Fruit fly (Drosophila melanogaster) whole organism: ENCODE data around the gene Sgs8.

Experiments
- CG8478 ChIP-seq: fragments of >200 bp; optimal IDR thresholded peaks from 2 replicates; lab custom pipeline; 2018; ENCODE audit warnings: inconsistent platforms
- EcR ChIP-seq, 2 experiments: fragments of >200 bp; optimal IDR thresholded peaks; 2 replicates each; lab custom pipeline; 2017; ENCODE audit warnings: missing biosample characterization in 2 of 2, missing genetic modification characterization in 2 of 2, missing genetic modification reagents in 2 of 2
- pan ChIP-seq: fragments of >200 bp; optimal IDR thresholded peaks from 2 replicates; lab custom pipeline; 2017
- psq ChIP-seq: fragments of >200 bp; optimal IDR thresholded peaks from 2 replicates; lab custom pipeline; 2017

DNA sequence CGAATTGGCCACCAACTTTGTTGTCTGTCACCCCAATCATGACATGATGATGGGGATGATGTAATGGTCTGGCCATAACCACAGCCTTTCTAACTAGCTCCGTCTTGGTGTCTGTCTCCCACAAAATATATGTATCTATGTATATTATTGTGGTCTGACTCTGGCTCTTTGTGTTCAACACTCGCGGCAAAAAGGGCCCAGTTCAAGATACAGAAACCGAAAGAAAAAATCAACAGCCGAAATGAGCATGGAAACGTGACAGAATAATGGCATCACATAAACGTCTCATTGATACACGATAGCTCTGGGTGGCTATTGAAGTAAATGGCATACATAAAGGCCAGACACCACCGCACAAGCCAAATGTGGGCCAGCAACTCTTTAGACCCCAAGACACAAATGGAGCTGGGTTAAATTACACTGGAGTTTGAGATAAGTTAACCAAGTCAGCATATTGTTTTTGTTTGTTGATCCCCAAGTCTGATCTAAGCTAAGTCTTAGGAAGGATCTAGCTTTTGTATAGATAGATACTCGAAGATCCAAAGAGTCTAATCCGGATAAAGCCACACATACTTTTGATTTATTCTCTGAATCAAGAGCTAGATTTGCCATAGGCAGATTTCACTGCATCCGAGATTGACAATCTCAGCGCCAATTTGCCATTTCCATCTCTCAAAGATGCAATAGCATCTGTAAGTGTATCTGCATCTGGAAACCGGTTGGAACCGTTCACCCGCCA is 23.0 kb upstream of the Sgs8 start:
- TF ChIP-seq CG8478 = no peak
- TF ChIP-seq pan (lab: Kevin White, UChicago) = no peak
- TF ChIP-seq EcR (GFP tag; optimal IDR thresholded peaks at IDR 0.05; lab: Kevin White, UChicago) = no peak
- TF ChIP-seq psq (lab: Kevin White, UChicago) = no peak
